Fruit fly (Drosophila melanogaster) whole organism, embryonic: ENCODE results near the gene Ttc19.

ENCODE experiments used
- Bdp1 ChIP-seq: fragments of 200-800 bp; sonication (Bioruptor generic); optimal IDR thresholded peaks from 3 replicates; lab custom pipeline; 2016; ENCODE audit warnings: missing biosample characterization, missing genetic modification characterization
- CG10274 ChIP-seq: fragments of 200-800 bp; sonication (Bioruptor generic); optimal IDR thresholded peaks from 3 replicates; lab custom pipeline; 2017; ENCODE audit warnings: missing biosample characterization, mild to moderate bottlenecking, missing genetic modification characterization
- CG10543 ChIP-seq: fragments of 200-800 bp; sonication (Bioruptor generic); optimal IDR thresholded peaks from 3 replicates; lab custom pipeline; 2017; ENCODE audit warnings: missing biosample characterization, mild to moderate bottlenecking, missing genetic modification characterization, moderate library complexity
- CG11456 ChIP-seq: fragments of 200-800 bp; sonication (Bioruptor generic); IDR thresholded peaks from 3 replicates; pipeline ENCODE4 v1.3.6; 2022; ENCODE audit warnings: missing biosample characterization, missing genetic modification characterization
- CG12104 ChIP-seq: fragments of 200-800 bp; sonication (Bioruptor generic); optimal IDR thresholded peaks from 3 replicates; lab custom pipeline; 2016; ENCODE audit warnings: missing biosample characterization, missing genetic modification characterization
- CG12219 ChIP-seq: fragments of 200-800 bp; sonication (Bioruptor generic); optimal IDR thresholded peaks from 3 replicates; lab custom pipeline; 2018; ENCODE audit warnings: missing biosample characterization, mild to moderate bottlenecking, missing genetic modification characterization
- CG12391 ChIP-seq: fragments of 200-800 bp; sonication (Bioruptor generic); optimal IDR thresholded peaks from 3 replicates; lab custom pipeline; 2018; ENCODE audit warnings: missing biosample characterization, mild to moderate bottlenecking, missing genetic modification characterization, moderate library complexity
- CG12744 ChIP-seq: fragments of 200-800 bp; sonication (Bioruptor generic); optimal IDR thresholded peaks from 2 replicates; lab custom pipeline; 2016; ENCODE audit warnings: missing biosample characterization, missing genetic modification characterization
- CG14965 ChIP-seq: fragments of 200-800 bp; sonication (Bioruptor generic); optimal IDR thresholded peaks from 2 replicates; lab custom pipeline; 2016; ENCODE audit warnings: missing biosample characterization, missing genetic modification characterization, borderline replicate concordance
- CG1529 ChIP-seq: fragments of 200-800 bp; sonication (Bioruptor generic); optimal IDR thresholded peaks from 3 replicates; lab custom pipeline; 2018; ENCODE audit warnings: missing biosample characterization, missing genetic modification characterization
- CG17385 ChIP-seq: fragments of 200-800 bp; sonication (Bioruptor generic); optimal IDR thresholded peaks from 3 replicates; lab custom pipeline; 2018; ENCODE audit warnings: missing biosample characterization, mild to moderate bottlenecking, missing genetic modification characterization
- CG30431 ChIP-seq: fragments of 200-800 bp; sonication (Bioruptor generic); optimal IDR thresholded peaks from 2 replicates; lab custom pipeline; 2017; ENCODE audit warnings: missing biosample characterization, missing genetic modification characterization
- CG32772 ChIP-seq: fragments of 200-800 bp; sonication (Bioruptor generic); IDR thresholded peaks from 2 replicates; pipeline ENCODE4 v1.3.6; 2022; ENCODE audit warnings: missing biosample characterization, missing genetic modification characterization
- CG34224 ChIP-seq: fragments of 200-800 bp; sonication (Bioruptor generic); IDR thresholded peaks from 3 replicates; pipeline ENCODE4 v1.3.6; 2022; ENCODE audit warnings: missing biosample characterization, missing genetic modification characterization; ENCODE audit not compliant: partially characterized antibody
- CG4328 ChIP-seq: fragments of 200-800 bp; sonication (Bioruptor generic); optimal IDR thresholded peaks from 3 replicates; lab custom pipeline; 2017; ENCODE audit warnings: missing biosample characterization, missing genetic modification reagents, missing genetic modification characterization
- CG4360 ChIP-seq: fragments of 200-800 bp; sonication (Bioruptor generic); IDR thresholded peaks from 2 replicates; pipeline ENCODE4 v1.3.6; 2022; ENCODE audit warnings: missing biosample characterization, missing genetic modification characterization
- CG43689 ChIP-seq: fragments of 200-800 bp; sonication (Bioruptor generic); IDR thresholded peaks from 2 replicates; pipeline ENCODE4 v1.3.6; 2022; ENCODE audit warnings: missing biosample characterization, missing genetic modification characterization
- CG5180 ChIP-seq: fragments of 200-800 bp; sonication (Bioruptor generic); optimal IDR thresholded peaks from 3 replicates; lab custom pipeline; 2017; ENCODE audit warnings: missing biosample characterization, missing genetic modification characterization, mild to moderate bottlenecking, moderate library complexity, missing genetic modification reagents
- CG6175 ChIP-seq: fragments of 200-800 bp; sonication (Bioruptor generic); IDR thresholded peaks from 3 replicates; pipeline ENCODE4 v1.3.6; 2022; ENCODE audit warnings: missing biosample characterization, missing genetic modification characterization
- CG6254 ChIP-seq: fragments of 200-800 bp; sonication (Bioruptor generic); optimal IDR thresholded peaks from 3 replicates; lab custom pipeline; 2017; ENCODE audit warnings: mild to moderate bottlenecking, missing biosample characterization, missing genetic modification reagents, missing genetic modification characterization
- CG7839 ChIP-seq: fragments of 200-800 bp; sonication (Bioruptor generic); optimal IDR thresholded peaks from 3 replicates; lab custom pipeline; 2018; ENCODE audit warnings: missing biosample characterization, mild to moderate bottlenecking, missing genetic modification characterization, moderate library complexity
- D19A ChIP-seq: fragments of 200-800 bp; optimal IDR thresholded peaks from 3 replicates; lab custom pipeline; 2019; ENCODE audit warnings: missing biosample characterization, mild to moderate bottlenecking, missing genetic modification characterization, moderate library complexity
- Fer3 ChIP-seq: fragments of 200-800 bp; sonication (Bioruptor generic); optimal IDR thresholded peaks from 2 replicates; lab custom pipeline; 2018; ENCODE audit warnings: missing biosample characterization, mild to moderate bottlenecking, missing genetic modification characterization, moderate library complexity
- GATAe ChIP-seq: fragments of 200-800 bp; sonication (Bioruptor generic); conservative IDR thresholded peaks from 2 replicates; pipeline ENCODE4 v1.3.6; 2022; ENCODE audit warnings: missing biosample characterization, missing genetic modification characterization
- Hmx ChIP-seq: fragments of 200-800 bp; sonication (Bioruptor generic); optimal IDR thresholded peaks from 2 replicates; lab custom pipeline; 2016; ENCODE audit warnings: missing biosample characterization, missing genetic modification characterization
- Hr3 ChIP-seq: fragments of 200-800 bp; sonication (Bioruptor generic); optimal IDR thresholded peaks from 3 replicates; lab custom pipeline; 2016; ENCODE audit warnings: missing biosample characterization, missing genetic modification characterization
- Med ChIP-seq: fragments of 200-800 bp; sonication (Bioruptor generic); peaks from one replicate; lab custom pipeline; 2016; ENCODE audit warnings: missing biosample characterization, missing genetic modification characterization, mild to moderate bottlenecking, inconsistent platforms, moderate library complexity
- Poxn ChIP-seq: fragments of 200-800 bp; sonication (Bioruptor generic); IDR thresholded peaks from 2 replicates; pipeline ENCODE4 v1.3.6; 2022; ENCODE audit warnings: missing biosample characterization, missing genetic modification characterization
- Ravus ChIP-seq: fragments of 200-800 bp; sonication (Bioruptor generic); IDR thresholded peaks from 2 replicates; pipeline ENCODE4 v1.3.6; 2022; ENCODE audit warnings: missing biosample characterization, missing genetic modification characterization
- TFAM ChIP-seq: fragments of 200-800 bp; sonication (Bioruptor generic); optimal IDR thresholded peaks from 2 replicates; lab custom pipeline; 2017; ENCODE audit warnings: missing biosample characterization, missing genetic modification characterization, inconsistent platforms
- al ChIP-seq: fragments of 200-800 bp; sonication (Bioruptor generic); IDR thresholded peaks from 2 replicates; pipeline ENCODE4 v1.3.6; 2022; ENCODE audit warnings: missing biosample characterization, missing genetic modification characterization
- amos ChIP-seq: fragments of 200-800 bp; sonication (Bioruptor generic); IDR thresholded peaks from 2 replicates; pipeline ENCODE4 v1.3.6; 2022; ENCODE audit warnings: missing biosample characterization, missing genetic modification characterization; ENCODE audit not compliant: partially characterized antibody
- az2 ChIP-seq: fragments of 200-800 bp; sonication (Bioruptor generic); optimal IDR thresholded peaks from 3 replicates; lab custom pipeline; 2016; ENCODE audit warnings: missing biosample characterization, missing genetic modification characterization
- cas ChIP-seq: fragments of 200-800 bp; sonication (Bioruptor generic); IDR thresholded peaks from 2 replicates; pipeline ENCODE4 v1.3.6; 2022; ENCODE audit warnings: missing biosample characterization, missing genetic modification characterization
- caup ChIP-seq: fragments of 200-800 bp; sonication (Bioruptor generic); optimal IDR thresholded peaks from 3 replicates; lab custom pipeline; 2017; ENCODE audit warnings: missing biosample characterization, mild to moderate bottlenecking, missing genetic modification characterization, moderate library complexity; ENCODE audit not compliant: severe bottlenecking
- ci ChIP-seq: fragments of 200-800 bp; sonication (Bioruptor generic); IDR thresholded peaks from 3 replicates; pipeline ENCODE4 v1.3.6; 2022; ENCODE audit warnings: missing biosample characterization, missing genetic modification characterization
- crol ChIP-seq: fragments of 200-800 bp; sonication (Bioruptor generic); IDR thresholded peaks from 2 replicates; pipeline ENCODE4 v1.3.6; 2022; ENCODE audit warnings: missing biosample characterization, missing genetic modification characterization
- dan ChIP-seq: fragments of 200-800 bp; sonication (Bioruptor generic); IDR thresholded peaks from 2 replicates; pipeline ENCODE4 v1.3.6; 2022; ENCODE audit warnings: missing biosample characterization, missing genetic modification characterization
- disco-r ChIP-seq: fragments of 200-800 bp; sonication (Bioruptor generic); optimal IDR thresholded peaks from 2 replicates; lab custom pipeline; 2016; ENCODE audit warnings: missing biosample characterization, missing genetic modification characterization
- exex ChIP-seq: fragments of 200-800 bp; sonication (Bioruptor generic); optimal IDR thresholded peaks from 4 replicates; lab custom pipeline; 2018; ENCODE audit warnings: missing biosample characterization, mild to moderate bottlenecking, missing genetic modification characterization, moderate library complexity
- gcm ChIP-seq: fragments of 200-800 bp; sonication (Bioruptor generic); optimal IDR thresholded peaks from 2 replicates; lab custom pipeline; 2019; ENCODE audit warnings: missing biosample characterization, mild to moderate bottlenecking, missing genetic modification characterization, moderate library complexity
- gem ChIP-seq: fragments of 200-800 bp; sonication (Bioruptor generic); optimal IDR thresholded peaks from 2 replicates; lab custom pipeline; 2019; ENCODE audit warnings: missing biosample characterization, mild to moderate bottlenecking, missing genetic modification characterization, moderate library complexity
- gfzf ChIP-seq: fragments of 200-800 bp; sonication (Bioruptor generic); optimal IDR thresholded peaks from 2 replicates; lab custom pipeline; 2016; ENCODE audit warnings: missing biosample characterization, mild to moderate bottlenecking, missing genetic modification characterization, moderate library complexity
- her ChIP-seq: fragments of 200-800 bp; sonication (Bioruptor generic); optimal IDR thresholded peaks from 2 replicates; lab custom pipeline; 2016; ENCODE audit warnings: missing biosample characterization, missing genetic modification characterization
- lbe ChIP-seq: fragments of 200-800 bp; sonication (Bioruptor generic); optimal IDR thresholded peaks from 2 replicates; lab custom pipeline; 2016; ENCODE audit warnings: missing biosample characterization, mild to moderate bottlenecking, missing genetic modification characterization
- onecut ChIP-seq: fragments of 200-800 bp; sonication (Bioruptor generic); IDR thresholded peaks from 2 replicates; pipeline ENCODE4 v1.3.6; 2022; ENCODE audit warnings: missing biosample characterization, missing genetic modification characterization
- pan ChIP-seq, 4 experiments: fragments of >200 bp in 3 of 4; fragments of 200-800 bp in 1 of 4; sonication (Bioruptor generic) in 1 of 4; optimal IDR thresholded peaks in 3 of 4; IDR thresholded peaks in 1 of 4; 2 replicates each; pipeline versions ENCODE4 v1.3.6 to Lab custom; 2017 to 2022; ENCODE audit warnings: missing biosample characterization in 2 of 4, missing genetic modification characterization in 2 of 4, mixed read lengths in 1 of 4
- pfk ChIP-seq: fragments of 200-800 bp; sonication (Bioruptor generic); optimal IDR thresholded peaks from 2 replicates; lab custom pipeline; 2018; ENCODE audit warnings: missing biosample characterization, mild to moderate bottlenecking, missing genetic modification characterization, moderate library complexity
- schlank ChIP-seq: fragments of 200-800 bp; sonication (Bioruptor generic); optimal IDR thresholded peaks from 2 replicates; lab custom pipeline; 2018; ENCODE audit warnings: missing biosample characterization, mild to moderate bottlenecking, missing genetic modification characterization
- stwl ChIP-seq: fragments of 200-800 bp; sonication (Bioruptor generic); optimal IDR thresholded peaks from 3 replicates; lab custom pipeline; 2018; ENCODE audit warnings: missing biosample characterization, mild to moderate bottlenecking, missing genetic modification characterization, moderate library complexity
- wek ChIP-seq: fragments of 200-800 bp; sonication (Bioruptor generic); optimal IDR thresholded peaks from 3 replicates; lab custom pipeline; 2018; ENCODE audit warnings: missing biosample characterization, mild to moderate bottlenecking, missing genetic modification characterization, moderate library complexity

The Ttc19 gene

DNA sequence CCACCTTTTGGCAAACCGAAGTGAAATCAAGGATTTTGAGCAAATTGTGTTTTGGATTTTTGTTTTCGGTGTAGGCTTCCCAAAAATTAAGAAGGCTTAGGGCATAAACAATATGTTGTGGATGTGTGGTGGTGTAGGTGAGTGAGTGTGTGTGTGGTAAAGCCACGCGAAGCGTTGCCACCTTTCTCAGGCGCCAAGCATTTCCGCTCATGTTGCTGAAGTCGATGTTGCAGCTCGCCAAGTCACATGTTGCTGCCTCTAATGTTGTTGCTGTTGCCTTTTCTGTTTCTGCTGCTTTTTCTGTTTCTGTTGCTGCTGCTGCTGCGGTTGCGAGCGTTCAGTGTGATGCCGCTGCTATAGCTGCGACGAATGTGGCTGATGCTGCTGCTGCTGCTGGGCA, 34.8 kb upstream of the Ttc19 start (continued):
- no peak for TF ChIP-seq Hr3 (GFP tag; lab: Kevin White, UChicago)
- no peak for TF ChIP-seq CG12744
- no peak for TF ChIP-seq CG12391
- no peak for TF ChIP-seq amos
- TF ChIP-seq CG5180 (GFP tag; lab: Kevin White, UChicago), result no peak
- no peak for TF ChIP-seq Poxn (GFP tag; lab: Robert Waterston, UW)
- no peak for TF ChIP-seq Ravus
- peak; percentile 16 for TF ChIP-seq wek (GFP tag; lab: Kevin White, UChicago)
- no peak for TF ChIP-seq disco-r (GFP tag; lab: Kevin White, UChicago)
- TF ChIP-seq schlank (tag; lab: Kevin White, UChicago), result no peak
- TF ChIP-seq Hmx, result no peak
- TF ChIP-seq Med (GFP tag; lab: Kevin White, UChicago), result peak; percentile 61
- no peak for TF ChIP-seq exex (tag; lab: Kevin White, UChicago)
- TF ChIP-seq CG4328 (GFP tag; lab: Kevin White, UChicago), result no peak
- TF ChIP-seq ci (GFP tag; lab: Robert Waterston, UW), result peak; percentile 88
- no peak for TF ChIP-seq pfk (GFP tag; lab: Kevin White, UChicago)
- TF ChIP-seq caup, result no peak
- no peak for TF ChIP-seq CG1529
- TF ChIP-seq Fer3 (tag; lab: Kevin White, UChicago), result no peak
- TF ChIP-seq Bdp1 (GFP tag; lab: Kevin White, UChicago), result no peak
- no peak for TF ChIP-seq CG17385 (GFP tag; lab: Kevin White, UChicago)
- TF ChIP-seq TFAM (GFP tag; lab: Kevin White, UChicago), result no peak
- TF ChIP-seq CG11456 (GFP tag; lab: Robert Waterston, UW), result no peak
- no peak for TF ChIP-seq CG10274 (GFP tag; lab: Kevin White, UChicago)
- TF ChIP-seq al, result no peak
- no peak for TF ChIP-seq CG34224
- TF ChIP-seq CG32772 (GFP tag; lab: Robert Waterston, UW), result no peak
- TF ChIP-seq az2, result no peak
- no peak for TF ChIP-seq onecut (GFP tag; lab: Robert Waterston, UW)
- no peak for TF ChIP-seq CG10543
- TF ChIP-seq CG14965 (GFP tag; lab: Kevin White, UChicago), result no peak
- TF ChIP-seq pan (optimal IDR thresholded peaks at IDR 0.05; lab: Kevin White, UChicago), result no peak
- TF ChIP-seq pan (GFP tag; optimal IDR thresholded peaks at IDR 0.05 in 1 of 2, IDR thresholded peaks at IDR 0.05 in 1 of 2), result no peak
- no peak for TF ChIP-seq D19A (tag; lab: Kevin White, UChicago)
- no peak for TF ChIP-seq GATAe
- no peak for TF ChIP-seq CG7839
- no peak for TF ChIP-seq gcm
- TF ChIP-seq lbe (GFP tag; lab: Kevin White, UChicago), result no peak
- TF ChIP-seq CG6254, result peak; percentile 8
- TF ChIP-seq stwl (tag; lab: Kevin White, UChicago), result peak; percentile 65
- TF ChIP-seq gfzf (GFP tag; lab: Kevin White, UChicago), result no peak
- no peak for TF ChIP-seq gem (tag; lab: Kevin White, UChicago)
- TF ChIP-seq CG30431 (GFP tag; lab: Kevin White, UChicago), result no peak
- TF ChIP-seq dan (GFP tag; lab: Robert Waterston, UW), result no peak
- TF ChIP-seq CG4360, result no peak
- TF ChIP-seq crol (GFP tag; lab: Robert Waterston, UW), result no peak
- no peak for TF ChIP-seq her (GFP tag; lab: Kevin White, UChicago)
- peak; percentile 41; the same call in 1 of the 2 replicates for TF ChIP-seq CG43689 (GFP tag; lab: Robert Waterston, UW)
- no peak for TF ChIP-seq CG6175 (GFP tag; lab: Robert Waterston, UW)
- TF ChIP-seq CG12219 (GFP tag; lab: Kevin White, UChicago), result peak; percentile 25
- no peak for TF ChIP-seq CG12104 (GFP tag; lab: Kevin White, UChicago)
- no peak for TF ChIP-seq cas (GFP tag; lab: Robert Waterston, UW)
